Worm (Caenorhabditis elegans) whole organism, L4/young adult: Measurements from ENCODE around the gene degl-1.

ENCODE experiments used
- W03F9.2 ChIP-seq: fragments of 150-350 bp; optimal IDR thresholded peaks from 2 replicates; lab custom pipeline; 2014; ENCODE audit warnings: missing biosample characterization, missing genetic modification characterization
- dao-5 ChIP-seq: sonication (generic microtip); optimal IDR thresholded peaks from 2 replicates; lab custom pipeline; 2016; ENCODE audit warnings: missing genotype, missing genetic modification characterization, moderate library complexity, missing compliant biosample characterization
- him-1 ChIP-seq: sonication (generic microtip); optimal IDR thresholded peaks from 2 replicates; lab custom pipeline; 2016; ENCODE audit warnings: missing genotype, missing genetic modification reagents, missing genetic modification characterization, missing compliant biosample characterization

DNA sequence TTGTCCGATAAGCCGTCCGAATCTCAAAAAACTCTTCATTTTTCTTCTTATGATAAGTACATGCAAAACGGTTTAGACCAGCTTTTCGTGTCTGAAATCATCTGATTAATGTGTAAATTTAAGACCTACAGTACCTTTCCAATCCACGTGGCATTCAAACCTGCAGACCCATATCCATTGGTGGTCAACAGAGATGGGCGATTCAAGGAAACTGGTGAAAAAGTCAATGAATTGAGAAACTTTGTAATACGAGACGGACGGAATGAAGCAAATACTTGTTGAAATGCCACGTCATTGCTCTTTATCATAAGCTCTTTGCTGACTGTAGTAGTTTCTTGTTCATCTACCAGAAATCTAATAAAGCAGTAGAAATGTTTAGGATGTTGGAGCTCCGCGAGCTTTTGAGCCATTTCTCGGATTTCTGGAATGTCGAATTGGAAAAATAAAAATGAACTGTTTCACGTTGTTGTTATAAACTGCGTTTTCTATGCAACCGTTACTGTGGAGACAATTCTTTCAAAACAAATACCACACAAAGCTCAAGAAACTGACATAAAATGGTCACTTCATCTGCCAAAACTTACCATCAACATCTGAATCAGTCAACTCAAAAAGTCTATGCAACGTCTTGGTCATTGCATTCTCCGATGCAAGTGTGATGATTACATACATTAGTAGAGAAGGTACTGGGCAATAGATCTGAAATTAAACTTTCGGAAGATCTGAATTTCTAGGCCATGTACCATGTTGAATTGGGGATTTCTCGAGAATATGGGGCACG lies 7.1 kb downstream of the degl-1 start:
- TF ChIP-seq him-1 (tag; lab: Kevin White, UChicago) (no peak), dao-5 (tag; lab: Kevin White, UChicago) (no peak), W03F9.2 (no peak)
